Fruit fly (Drosophila melanogaster) ovary, adult (tissue): Measurements from ENCODE around the gene CG17134.

Experiments used
- CG17801 ChIP-seq: fragments of 200-800 bp; optimal IDR thresholded peaks from 2 replicates; lab custom pipeline; 2019; ENCODE audit warnings: missing biosample characterization, mild to moderate bottlenecking, missing genetic modification characterization, moderate library complexity; ENCODE audit not compliant: partially characterized antibody

Gene CG17134

dm6 chr2L:10820405-10820804, at the start of gene CG17134:
TSS of gene CG17134 (plus strand) at chr2L:10820705.
- TF ChIP-seq CG17801 (GFP tag; lab: Kevin White, UChicago) = no peak

dm6 chr2L:10774041-10774440, 46.5 kb upstream of the CG17134 start:
- TF ChIP-seq CG17801 (GFP tag; lab: Kevin White, UChicago) = no peak

- TF ChIP-seq CG17801 (GFP tag; lab: Kevin White, UChicago) = no peak
These were observed 39.3 kb upstream of the CG17134 start for dm6 chr2L:10781252-10781651.

- TF ChIP-seq CG17801 (GFP tag; lab: Kevin White, UChicago) = no peak
These were observed 30.6 kb upstream of the CG17134 start, which contains the start of gene CG31870 for dm6 chr2L:10789922-10790321. TSS of gene CG31870 (plus strand) at chr2L:10790222.

dm6 chr2L:10791343-10791742, 29.2 kb upstream of the CG17134 start:
- TF ChIP-seq CG17801 (GFP tag; lab: Kevin White, UChicago) = no peak

dm6 chr2L:10792072-10792471, 28.4 kb upstream of the CG17134 start:
- no peak for TF ChIP-seq CG17801 (GFP tag; lab: Kevin White, UChicago)

- TF ChIP-seq CG17801 (GFP tag; lab: Kevin White, UChicago) = no peak
These were observed 26.5 kb upstream of the CG17134 start for dm6 chr2L:10794032-10794431.

dm6 chr2L:10795731-10796130, 24.8 kb upstream of the CG17134 start:
- TF ChIP-seq CG17801 (GFP tag; lab: Kevin White, UChicago) = no peak

dm6 chr2L:10800877-10801719, 19.4 kb upstream of the CG17134 start, which contains the start of gene CG31869:
TSS of gene CG31869 (minus strand) at chr2L:10801109.
- TF ChIP-seq CG17801 (GFP tag; lab: Kevin White, UChicago) = no peak

dm6 chr2L:10801951-10802780, 18.3 kb upstream of the CG17134 start:
- TF ChIP-seq CG17801 (GFP tag; lab: Kevin White, UChicago) = peak; percentile 74

- no peak for TF ChIP-seq CG17801 (GFP tag; lab: Kevin White, UChicago)
These were observed 1.7 kb upstream of the CG17134 start, which contains the start of gene CG6508 for dm6 chr2L:10818807-10819206. TSS of gene CG6508 (plus strand) at chr2L:10819107.

dm6 chr2L:10822620-10823019, 2.1 kb downstream of the CG17134 start:
- TF ChIP-seq CG17801 (GFP tag; lab: Kevin White, UChicago) = no peak

dm6 chr2L:10831590-10831989, 11.1 kb downstream of the CG17134 start:
- TF ChIP-seq CG17801 (GFP tag; lab: Kevin White, UChicago) = no peak

dm6 chr2L:10837491-10837890, 17.0 kb downstream of the CG17134 start, which contains the start of gene Nos:
TSS of gene Nos (minus strand) at chr2L:10837511.
- no peak for TF ChIP-seq CG17801 (GFP tag; lab: Kevin White, UChicago)

dm6 chr2L:10841619-10842018, 21.1 kb downstream of the CG17134 start:
- TF ChIP-seq CG17801 (GFP tag; lab: Kevin White, UChicago) = no peak
